Fruit fly (Drosophila melanogaster) whole organism, embryonic: ENCODE data around the gene CG34039.
A peak's percentile ranks its signal among the peaks of the same experiment; 100 is the strongest.

Experiments
- Aef1 ChIP-seq: fragments of 200-800 bp; sonication (Bioruptor generic); IDR thresholded peaks from 3 replicates; pipeline ENCODE4 v1.3.6; 2022; ENCODE audit warnings: missing biosample characterization, missing genetic modification characterization
- CG10267 ChIP-seq: fragments of 200-800 bp; sonication (Bioruptor generic); optimal IDR thresholded peaks from 2 replicates; lab custom pipeline; 2018; ENCODE audit warnings: missing biosample characterization, mild to moderate bottlenecking, missing genetic modification characterization, moderate library complexity
- CG10366 ChIP-seq: fragments of 200-800 bp; sonication (Bioruptor generic); IDR thresholded peaks from 2 replicates; pipeline ENCODE4 v1.3.6; 2022; ENCODE audit warnings: missing biosample characterization, missing genetic modification characterization
- CG10959 ChIP-seq: fragments of 200-800 bp; sonication (Bioruptor generic); IDR thresholded peaks from 2 replicates; pipeline ENCODE4 v1.3.6; 2022; ENCODE audit warnings: missing biosample characterization, missing genetic modification characterization
- CG10979 ChIP-seq: fragments of 200-800 bp; sonication (Bioruptor generic); optimal IDR thresholded peaks from 2 replicates; lab custom pipeline; 2018; ENCODE audit warnings: missing biosample characterization, mild to moderate bottlenecking, missing genetic modification characterization, moderate library complexity
- CG11504 ChIP-seq: fragments of 200-800 bp; sonication (Bioruptor generic); optimal IDR thresholded peaks from 3 replicates; lab custom pipeline; 2019; ENCODE audit warnings: missing biosample characterization, mild to moderate bottlenecking, missing genetic modification characterization, moderate library complexity
- CG1602 ChIP-seq: fragments of 200-800 bp; sonication (Bioruptor generic); optimal IDR thresholded peaks from 3 replicates; lab custom pipeline; 2016; ENCODE audit warnings: missing biosample characterization, missing genetic modification characterization
- CG17361 ChIP-seq: fragments of 200-800 bp; sonication (Bioruptor generic); IDR thresholded peaks from 3 replicates; pipeline ENCODE4 v1.3.6; 2022; ENCODE audit warnings: missing biosample characterization, missing genetic modification characterization
- CG18599 ChIP-seq: fragments of 200-800 bp; sonication (Bioruptor generic); optimal IDR thresholded peaks from 3 replicates; lab custom pipeline; 2017; ENCODE audit warnings: missing biosample characterization, missing genetic modification characterization, mild to moderate bottlenecking, moderate library complexity, missing genetic modification reagents
- CG31441 ChIP-seq: fragments of 200-800 bp; sonication (Bioruptor generic); IDR thresholded peaks from 2 replicates; pipeline ENCODE4 v1.3.6; 2022; ENCODE audit warnings: missing biosample characterization, missing genetic modification characterization
- CG3726 ChIP-seq: fragments of 200-800 bp; sonication (Bioruptor generic); IDR thresholded peaks from 3 replicates; pipeline ENCODE4, ENCODE4 v1.3.6; 2022; ENCODE audit warnings: missing biosample characterization, missing genetic modification characterization
- CG4617 ChIP-seq: fragments of 200-800 bp; sonication (Bioruptor generic); optimal IDR thresholded peaks from 3 replicates; lab custom pipeline; 2016; ENCODE audit warnings: missing biosample characterization, missing genetic modification characterization, borderline replicate concordance
- CG4707 ChIP-seq: fragments of 200-800 bp; sonication (Bioruptor generic); optimal IDR thresholded peaks from 2 replicates; lab custom pipeline; 2018; ENCODE audit warnings: missing biosample characterization, mild to moderate bottlenecking, missing genetic modification characterization, moderate library complexity
- Deaf1 ChIP-seq: fragments of 200-800 bp; optimal IDR thresholded peaks from 3 replicates; lab custom pipeline; 2019; ENCODE audit warnings: missing biosample characterization, mild to moderate bottlenecking, missing genetic modification characterization, moderate library complexity
- Dp ChIP-seq: fragments of 200-800 bp; sonication (Bioruptor generic); optimal IDR thresholded peaks from 2 replicates; lab custom pipeline; 2018; ENCODE audit warnings: missing biosample characterization, mild to moderate bottlenecking, missing genetic modification characterization, moderate library complexity
- Ets65A ChIP-seq: fragments of 200-800 bp; sonication (Bioruptor generic); peaks from one replicate; lab custom pipeline; 2016; ENCODE audit warnings: missing biosample characterization, missing genetic modification characterization
- Hey ChIP-seq: fragments of 200-800 bp; sonication (Bioruptor generic); optimal IDR thresholded peaks from 3 replicates; lab custom pipeline; 2018; ENCODE audit warnings: missing biosample characterization, mild to moderate bottlenecking, missing genetic modification characterization
- Hr3 ChIP-seq: fragments of 200-800 bp; sonication (Bioruptor generic); optimal IDR thresholded peaks from 3 replicates; lab custom pipeline; 2016; ENCODE audit warnings: missing biosample characterization, missing genetic modification characterization
- Kr ChIP-seq: fragments of 200-800 bp; sonication (Bioruptor generic); optimal IDR thresholded peaks from 2 replicates; lab custom pipeline; 2017; ENCODE audit warnings: missing biosample characterization, mild to moderate bottlenecking, missing genetic modification characterization
- Meics ChIP-seq: fragments of 200-800 bp; sonication (Bioruptor generic); optimal IDR thresholded peaks from 2 replicates; lab custom pipeline; 2017; ENCODE audit warnings: missing biosample characterization, mild to moderate bottlenecking, missing genetic modification characterization
- Oli ChIP-seq: fragments of 200-800 bp; sonication (Bioruptor generic); optimal IDR thresholded peaks from 2 replicates; lab custom pipeline; 2018; ENCODE audit warnings: missing biosample characterization, mild to moderate bottlenecking, missing genetic modification characterization, moderate library complexity
- Side ChIP-seq: fragments of 200-800 bp; sonication (Bioruptor generic); optimal IDR thresholded peaks from 2 replicates; lab custom pipeline; 2016; ENCODE audit warnings: missing biosample characterization, missing genetic modification characterization
- az2 ChIP-seq: fragments of 200-800 bp; sonication (Bioruptor generic); optimal IDR thresholded peaks from 3 replicates; lab custom pipeline; 2016; ENCODE audit warnings: missing biosample characterization, missing genetic modification characterization
- bsh ChIP-seq, 2 experiments: fragments of 200-800 bp; sonication (Bioruptor generic); optimal IDR thresholded peaks; 2 replicates each; lab custom pipeline; 2017 to 2018; ENCODE audit warnings: mild to moderate bottlenecking in 2 of 2, missing biosample characterization in 2 of 2, missing genetic modification characterization in 2 of 2, moderate library complexity in 1 of 2
- croc ChIP-seq: fragments of 200-800 bp; sonication (Bioruptor generic); conservative IDR thresholded peaks from 3 replicates; pipeline ENCODE4 v1.3.6; 2022; ENCODE audit warnings: missing biosample characterization, missing genetic modification characterization
- crp ChIP-seq, 2 experiments: fragments of 200-800 bp; sonication (Bioruptor generic); optimal IDR thresholded peaks; 2 replicates in 1 of 2; 3 replicates in 1 of 2; lab custom pipeline; 2017; ENCODE audit warnings: missing biosample characterization in 2 of 2, missing genetic modification characterization in 2 of 2, mild to moderate bottlenecking in 1 of 2, moderate library complexity in 1 of 2
- dysf ChIP-seq: fragments of 200-800 bp; sonication (Bioruptor generic); IDR thresholded peaks from 3 replicates; pipeline ENCODE4 v1.3.6; 2022; ENCODE audit warnings: missing biosample characterization, missing genetic modification characterization
- gce ChIP-seq: fragments of 200-800 bp; sonication (Bioruptor generic); IDR thresholded peaks from 3 replicates; pipeline ENCODE4 v1.3.6; 2022; ENCODE audit warnings: missing biosample characterization, missing genetic modification characterization
- grau ChIP-seq: fragments of 200-800 bp; optimal IDR thresholded peaks from 3 replicates; lab custom pipeline; 2019; ENCODE audit warnings: missing biosample characterization, mild to moderate bottlenecking, missing genetic modification characterization, moderate library complexity
- gt ChIP-seq: fragments of 200-800 bp; sonication (Bioruptor generic); IDR thresholded peaks from 2 replicates; pipeline ENCODE4 v1.3.6; 2022; ENCODE audit warnings: missing biosample characterization, missing genetic modification characterization
- ind ChIP-seq: fragments of 200-800 bp; sonication (Bioruptor generic); optimal IDR thresholded peaks from 3 replicates; lab custom pipeline; 2016; ENCODE audit warnings: missing biosample characterization, missing genetic modification characterization
- lola ChIP-seq, 3 experiments: fragments of >200 bp in 2 of 3; fragments of 200-800 bp in 1 of 3; sonication (Bioruptor generic) in 1 of 3; optimal IDR thresholded peaks; 2 replicates each; lab custom pipeline; 2017 to 2019; ENCODE audit warnings: missing biosample characterization in 3 of 3, missing genetic modification characterization in 3 of 3, mild to moderate bottlenecking in 1 of 3, moderate library complexity in 1 of 3
- luna ChIP-seq: fragments of 200-800 bp; sonication (Bioruptor generic); optimal IDR thresholded peaks from 2 replicates; lab custom pipeline; 2016; ENCODE audit warnings: missing biosample characterization, missing genetic modification characterization
- nau ChIP-seq: fragments of 200-800 bp; sonication (Bioruptor generic); optimal IDR thresholded peaks from 3 replicates; lab custom pipeline; 2017; ENCODE audit warnings: missing biosample characterization, mild to moderate bottlenecking, missing genetic modification characterization, missing genetic modification reagents
- nmo ChIP-seq: fragments of 200-800 bp; sonication (Bioruptor generic); optimal IDR thresholded peaks from 2 replicates; lab custom pipeline; 2018; ENCODE audit warnings: missing biosample characterization, mild to moderate bottlenecking, missing genetic modification characterization, moderate library complexity
- oc ChIP-seq: fragments of 200-800 bp; sonication (Bioruptor generic); optimal IDR thresholded peaks from 2 replicates; lab custom pipeline; 2018; ENCODE audit warnings: missing biosample characterization, mild to moderate bottlenecking, missing genetic modification characterization, moderate library complexity
- prd ChIP-seq, 3 experiments: fragments of >200 bp in 2 of 3; fragments of 200-800 bp in 1 of 3; sonication (Bioruptor generic) in 1 of 3; optimal IDR thresholded peaks in 2 of 3; IDR thresholded peaks in 1 of 3; 2 replicates in 2 of 3; 3 replicates in 1 of 3; pipeline versions ENCODE4 v1.3.6 to Lab custom; 2017 to 2022; ENCODE audit warnings: missing biosample characterization in 1 of 3, missing genetic modification characterization in 1 of 3
- rib ChIP-seq: fragments of 200-800 bp; sonication (Bioruptor generic); IDR thresholded peaks from 2 replicates; pipeline ENCODE4 v1.3.6; 2022; ENCODE audit warnings: missing biosample characterization, missing genetic modification characterization
- row ChIP-seq: fragments of 200-800 bp; sonication (Bioruptor generic); IDR thresholded peaks from 3 replicates; pipeline ENCODE4 v1.3.6; 2022; ENCODE audit warnings: missing biosample characterization, missing genetic modification characterization
- sens-2 ChIP-seq: fragments of 200-800 bp; sonication (Bioruptor generic); IDR thresholded peaks from 2 replicates; pipeline ENCODE4 v1.3.6; 2022; ENCODE audit warnings: missing biosample characterization, missing genetic modification characterization
- sima ChIP-seq: fragments of 200-800 bp; sonication (Bioruptor generic); optimal IDR thresholded peaks from 2 replicates; lab custom pipeline; 2016; ENCODE audit warnings: missing biosample characterization, missing genetic modification characterization
- slbo ChIP-seq: fragments of 200-800 bp; sonication (Bioruptor generic); IDR thresholded peaks from 2 replicates; pipeline ENCODE4 v1.3.6; 2022; ENCODE audit warnings: missing biosample characterization, missing genetic modification characterization
- ssp ChIP-seq: fragments of 200-800 bp; sonication (Bioruptor generic); IDR thresholded peaks from 2 replicates; pipeline ENCODE4 v1.3.6; 2022; ENCODE audit warnings: missing biosample characterization, missing genetic modification characterization
- tgo ChIP-seq: fragments of 200-800 bp; sonication (Bioruptor generic); IDR thresholded peaks from 3 replicates; pipeline ENCODE4 v1.3.6; 2022; ENCODE audit warnings: missing biosample characterization, missing genetic modification characterization
- tin ChIP-seq: fragments of 200-800 bp; sonication (Bioruptor generic); optimal IDR thresholded peaks from 3 replicates; lab custom pipeline; 2016; ENCODE audit warnings: missing biosample characterization, missing genetic modification characterization
- unpg ChIP-seq: fragments of 200-800 bp; sonication (Bioruptor generic); optimal IDR thresholded peaks from 3 replicates; lab custom pipeline; 2018; ENCODE audit warnings: missing biosample characterization, mild to moderate bottlenecking, missing genetic modification characterization, moderate library complexity

CG34039 gene

DNA sequence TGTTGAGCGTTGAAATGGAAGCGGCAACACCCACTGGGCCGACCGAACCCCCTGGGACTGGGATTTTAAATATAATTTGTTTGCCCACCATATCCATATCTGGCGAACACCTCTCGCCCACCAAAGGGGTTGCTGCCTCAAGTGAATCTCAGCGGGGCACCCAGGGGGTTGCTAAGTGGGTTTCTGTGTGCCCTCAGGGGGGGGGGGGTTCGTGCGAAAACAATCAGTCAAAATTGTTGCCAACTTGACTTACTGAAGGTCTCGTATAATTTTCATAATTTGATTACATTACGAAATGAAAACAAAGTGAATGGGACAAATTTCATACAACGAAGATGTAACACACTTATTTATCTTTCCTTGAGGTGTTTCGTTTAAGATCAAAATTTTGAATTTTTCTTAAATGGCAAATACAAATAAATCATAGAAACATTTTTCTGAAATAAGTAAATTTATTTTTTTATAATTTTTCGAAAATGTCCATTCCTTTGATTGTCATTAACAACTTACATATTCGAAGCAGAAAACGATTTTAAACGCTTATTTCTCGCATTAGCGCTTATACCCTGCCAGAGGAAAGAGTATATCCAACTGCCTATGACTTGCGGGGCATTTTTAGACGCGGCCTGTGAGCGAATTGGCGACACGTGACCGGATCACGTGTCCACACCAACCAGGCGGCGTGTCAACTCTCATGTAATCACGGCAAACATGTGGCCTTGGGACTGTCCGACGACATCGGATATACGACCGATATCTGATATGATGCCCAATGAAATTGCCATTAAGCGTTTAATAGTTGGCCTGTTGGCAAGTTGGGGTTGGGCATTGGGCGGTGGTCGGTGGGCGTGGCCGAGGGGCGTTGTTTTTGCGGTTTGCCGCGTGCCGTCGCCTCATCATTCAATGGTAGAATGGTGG is 10.1 kb downstream of the CG34039 start (continued):
- TF ChIP-seq row: peak; percentile 22; the same call in 1 of the 3 replicates
- TF ChIP-seq crp (GFP tag; optimal IDR thresholded peaks at IDR 0.05; lab: Kevin White, UChicago): no peak
- peak; percentile 2 for TF ChIP-seq nmo (GFP tag; lab: Kevin White, UChicago)
- no peak for TF ChIP-seq CG4707 (GFP tag; lab: Kevin White, UChicago)
- TF ChIP-seq sima (GFP tag; lab: Kevin White, UChicago): no peak
- TF ChIP-seq CG1602 (GFP tag; lab: Kevin White, UChicago): no peak
- TF ChIP-seq oc (tag; lab: Kevin White, UChicago): peak; percentile 7
- peak; percentile 33 for TF ChIP-seq CG11504 (tag; lab: Kevin White, UChicago)
- no peak for TF ChIP-seq Side (GFP tag; lab: Kevin White, UChicago)
- TF ChIP-seq CG4617 (GFP tag; lab: Kevin White, UChicago): no peak
- no peak for TF ChIP-seq luna (GFP tag; lab: Kevin White, UChicago)
- TF ChIP-seq Hey: peak; percentile 97
- TF ChIP-seq Kr (GFP tag; lab: Kevin White, UChicago): no peak

DNA sequence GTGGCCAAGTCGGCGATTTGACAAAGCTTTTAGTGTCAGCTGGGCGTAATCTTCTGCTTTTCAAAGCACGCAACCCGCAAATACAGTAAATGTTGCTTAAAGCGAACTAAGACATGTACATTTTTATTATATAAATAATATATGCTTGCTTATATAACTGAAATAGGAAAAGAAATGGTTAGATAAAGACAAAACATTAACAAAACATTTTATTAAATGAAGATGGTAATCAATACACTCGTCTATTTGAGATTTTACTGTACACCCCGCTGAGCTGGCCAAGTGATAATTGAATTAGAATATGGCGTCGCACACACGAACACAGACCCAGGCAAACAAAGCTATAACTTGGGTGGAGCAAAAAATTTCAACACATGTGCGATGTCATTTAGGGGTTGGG is 14.8 kb downstream of the CG34039 start:
- TF ChIP-seq Dp (GFP tag; lab: Kevin White, UChicago) (no peak), ssp (GFP tag; lab: Robert Waterston, UW) (no peak), CG10366 (GFP tag; lab: Robert Waterston, UW) (0 out of 2 replicates have a peak, but pooled peaks have one; percentile 14), rib (no peak), prd (optimal IDR thresholded peaks at IDR 0.05; lab: Kevin White, UChicago) (no peak), prd (GFP tag; IDR thresholded peaks at IDR 0.05; lab: Robert Waterston, UW) (peak; percentile 56; the same call in 1 of the 3 replicates), dysf (GFP tag; lab: Robert Waterston, UW) (peak; percentile 49; the same call in 2 of the 3 replicates), Ets65A (GFP tag; lab: Kevin White, UChicago) (peak; percentile 90), ind (GFP tag; lab: Kevin White, UChicago) (peak; percentile 4), CG31441 (GFP tag; lab: Robert Waterston, UW) (peak; percentile 42; the same call in 1 of the 2 replicates), lola (GFP tag; optimal IDR thresholded peaks at IDR 0.05; lab: Kevin White, UChicago) (peak in 1 of 3 experiments; percentile 8), grau (tag; lab: Kevin White, UChicago) (peak; percentile 84), croc (peak; percentile 25; the same call in 2 of the 3 replicates), nmo (GFP tag; lab: Kevin White, UChicago) (peak; percentile 28), Meics (GFP tag; lab: Kevin White, UChicago) (peak; percentile 1), CG10979 (tag; lab: Kevin White, UChicago) (peak; percentile 28), CG18599 (GFP tag; lab: Kevin White, UChicago) (peak; percentile 16), Oli (tag; lab: Kevin White, UChicago) (peak; percentile 10), CG10959 (GFP tag; lab: Robert Waterston, UW) (no peak), slbo (GFP tag; lab: Robert Waterston, UW) (peak; percentile 26; the same call in 1 of the 2 replicates), az2 (GFP tag; lab: Kevin White, UChicago) (peak; percentile 8), CG17361 (GFP tag; lab: Robert Waterston, UW) (0 out of 3 replicates have a peak, but pooled peaks have one; percentile 29), tgo (GFP tag; lab: Robert Waterston, UW) (no peak; the same call in 2 of the 3 replicates), nau (no peak), Aef1 (GFP tag; lab: Robert Waterston, UW) (no peak), gt (GFP tag; lab: Robert Waterston, UW) (no peak), CG3726 (GFP tag; lab: Robert Waterston, UW) (no peak), Hr3 (GFP tag; lab: Kevin White, UChicago) (no peak), bsh (GFP tag; optimal IDR thresholded peaks at IDR 0.05; lab: Kevin White, UChicago) (peak in 1 of 2 experiments; percentile 65), unpg (GFP tag; lab: Kevin White, UChicago) (peak; percentile 4), sens-2 (GFP tag; lab: Robert Waterston, UW) (no peak), Deaf1 (tag; lab: Kevin White, UChicago) (no peak), gce (GFP tag; lab: Robert Waterston, UW) (0 out of 3 replicates have a peak, but pooled peaks have one; percentile 17), CG10267 (tag; lab: Kevin White, UChicago) (peak; percentile 10), tin (GFP tag; lab: Kevin White, UChicago) (peak; percentile 25)
